Worm (Caenorhabditis elegans): Measurements from ENCODE around the gene unc-105.

DNA sequence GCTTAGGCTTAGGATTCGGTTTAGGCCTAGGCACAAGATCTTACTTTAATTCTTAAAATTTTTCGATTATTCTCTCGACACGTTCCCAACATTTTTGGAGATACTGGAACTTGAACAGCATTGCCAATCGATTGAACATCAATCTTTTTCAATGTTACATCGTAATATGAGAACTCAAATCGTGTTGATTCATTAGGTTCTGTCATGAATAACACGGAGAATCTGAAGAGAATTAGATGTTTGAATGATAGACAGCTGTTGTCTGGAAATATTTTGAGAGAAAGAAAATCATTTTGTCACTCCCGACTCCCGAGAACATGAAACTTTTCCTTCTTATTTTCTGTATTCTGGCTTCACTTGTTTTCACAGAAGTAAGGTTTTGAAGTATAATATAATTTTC lies 53.0 kb downstream of the unc-105 start, which contains the start of gene T05C12.15:
- TF ChIP-seq hmbx-1 (tag; optimal IDR thresholded peaks at IDR 0.05) = no peak
- no peak for TF ChIP-seq ama-1 (optimal IDR thresholded peaks at IDR 0.05)
- TF ChIP-seq ets-7 (tag; optimal IDR thresholded peaks at IDR 0.05) = no peak
- TF ChIP-seq aly-1 (tag; optimal IDR thresholded peaks at IDR 0.05) = no peak
- no peak for TF ChIP-seq hnd-1 (tag; optimal IDR thresholded peaks at IDR 0.05)
- no peak for TF ChIP-seq tbx-11 (GFP tag; IDR thresholded peaks at IDR 0.05)
- TF ChIP-seq tra-4 (tag; optimal IDR thresholded peaks at IDR 0.05) = no peak
- no peak for TF ChIP-seq pes-1 (GFP tag; IDR thresholded peaks at IDR 0.05)
- TF ChIP-seq F13C5.2 (tag; optimal IDR thresholded peaks at IDR 0.05) = no peak
- no peak for TF ChIP-seq ceh-13 (GFP tag; optimal IDR thresholded peaks at IDR 0.05)
- no peak for TF ChIP-seq sea-1 (GFP tag; conservative IDR thresholded peaks at IDR 0.05)
- TF ChIP-seq flt-1 (GFP tag; IDR thresholded peaks at IDR 0.05) = no peak
- no peak for TF ChIP-seq tbx-37 (GFP tag; conservative IDR thresholded peaks at IDR 0.05)
- TF ChIP-seq B0310.2 (tag; optimal IDR thresholded peaks at IDR 0.05) = no peak
